Fruit fly (Drosophila melanogaster) whole organism, adult: ENCODE data around the gene Pgant4.

Experiments used
- CG11617 ChIP-seq: fragments of 200-800 bp; sonication (Bioruptor generic); optimal IDR thresholded peaks from 2 replicates; lab custom pipeline; 2017; ENCODE audit warnings: mild to moderate bottlenecking, missing biosample characterization, missing genetic modification reagents, missing genetic modification characterization
- CG12768 ChIP-seq: fragments of 200-800 bp; sonication (Bioruptor generic); optimal IDR thresholded peaks from 2 replicates; lab custom pipeline; 2017; ENCODE audit warnings: missing biosample characterization, missing genetic modification characterization, mild to moderate bottlenecking, moderate library complexity, missing genetic modification reagents
- CG14711 ChIP-seq: fragments of 200-800 bp; sonication (Bioruptor generic); optimal IDR thresholded peaks from 2 replicates; lab custom pipeline; 2018; ENCODE audit warnings: missing biosample characterization, mild to moderate bottlenecking, missing genetic modification characterization, moderate library complexity
- CG1620 ChIP-seq: fragments of 200-800 bp; sonication (Bioruptor generic); optimal IDR thresholded peaks from 2 replicates; lab custom pipeline; 2016; ENCODE audit warnings: missing biosample characterization, missing genetic modification characterization
- CG33017 ChIP-seq: fragments of 200-800 bp; sonication (Bioruptor generic); optimal IDR thresholded peaks from 2 replicates; lab custom pipeline; 2018; ENCODE audit warnings: missing biosample characterization, mild to moderate bottlenecking, missing genetic modification characterization, moderate library complexity
- CG5204 ChIP-seq: fragments of 200-800 bp; sonication (Bioruptor generic); optimal IDR thresholded peaks from 2 replicates; lab custom pipeline; 2016; ENCODE audit warnings: missing biosample characterization, missing genetic modification characterization
- CG7045 ChIP-seq: fragments of 200-800 bp; sonication (Bioruptor generic); optimal IDR thresholded peaks from 2 replicates; lab custom pipeline; 2017; ENCODE audit warnings: missing biosample characterization, mild to moderate bottlenecking, missing genetic modification characterization
- CG7101 ChIP-seq: fragments of 200-800 bp; sonication (Bioruptor generic); optimal IDR thresholded peaks from 2 replicates; lab custom pipeline; 2018; ENCODE audit warnings: missing biosample characterization, mild to moderate bottlenecking, missing genetic modification characterization, moderate library complexity
- Clk ChIP-seq: fragments of 200-800 bp; sonication (Bioruptor generic); optimal IDR thresholded peaks from 2 replicates; lab custom pipeline; 2017; ENCODE audit warnings: missing biosample characterization, missing genetic modification characterization
- Crg-1 ChIP-seq: fragments of 200-800 bp; sonication (Bioruptor generic); optimal IDR thresholded peaks from 2 replicates; lab custom pipeline; 2016; ENCODE audit warnings: missing biosample characterization, missing genetic modification characterization
- Hr96 ChIP-seq: fragments of 200-800 bp; sonication (Bioruptor generic); optimal IDR thresholded peaks from 2 replicates; lab custom pipeline; 2016; ENCODE audit warnings: missing biosample characterization, missing genetic modification characterization
- Mnt ChIP-seq: fragments of 200-800 bp; sonication (Bioruptor generic); optimal IDR thresholded peaks from 2 replicates; lab custom pipeline; 2016; ENCODE audit warnings: missing biosample characterization, mild to moderate bottlenecking, missing genetic modification characterization
- bab1 ChIP-seq: fragments of 200-800 bp; sonication (Bioruptor generic); optimal IDR thresholded peaks from 3 replicates; lab custom pipeline; 2019; ENCODE audit warnings: missing biosample characterization, mild to moderate bottlenecking, missing genetic modification characterization, moderate library complexity
- cic ChIP-seq: fragments of 200-800 bp; sonication (Bioruptor generic); optimal IDR thresholded peaks from 2 replicates; lab custom pipeline; 2017; ENCODE audit warnings: missing biosample characterization, mild to moderate bottlenecking, missing genetic modification characterization, moderate library complexity
- cnc ChIP-seq, 2 experiments: fragments of >200 bp; optimal IDR thresholded peaks; 2 replicates each; lab custom pipeline; 2017
- kay ChIP-seq: fragments of 200-800 bp; sonication (Bioruptor generic); peaks from one replicate; lab custom pipeline; 2016; ENCODE audit warnings: missing biosample characterization, missing genetic modification characterization, borderline replicate concordance
- ovo ChIP-seq: fragments of 200-800 bp; sonication (Bioruptor generic); optimal IDR thresholded peaks from 2 replicates; lab custom pipeline; 2016; ENCODE audit warnings: missing biosample characterization, missing genetic modification characterization
- pad ChIP-seq: fragments of 200-800 bp; sonication (Bioruptor generic); optimal IDR thresholded peaks from 3 replicates; lab custom pipeline; 2017; ENCODE audit warnings: missing biosample characterization, missing genetic modification characterization, mild to moderate bottlenecking, moderate library complexity, missing genetic modification reagents
- tj ChIP-seq: fragments of 200-800 bp; sonication (Bioruptor generic); optimal IDR thresholded peaks from 3 replicates; lab custom pipeline; 2017; ENCODE audit warnings: missing biosample characterization, mild to moderate bottlenecking, missing genetic modification characterization, moderate library complexity
- toe ChIP-seq: fragments of 200-800 bp; sonication (Bioruptor generic); optimal IDR thresholded peaks from 2 replicates; lab custom pipeline; 2016; ENCODE audit warnings: missing biosample characterization, missing genetic modification characterization

The Pgant4 gene

dm6 chr2L:3441673-3442072, 30.7 kb upstream of the Pgant4 start:
- TF ChIP-seq CG33017 (tag; lab: Kevin White, UChicago) (no peak), Crg-1 (GFP tag; lab: Kevin White, UChicago) (no peak)

DNA sequence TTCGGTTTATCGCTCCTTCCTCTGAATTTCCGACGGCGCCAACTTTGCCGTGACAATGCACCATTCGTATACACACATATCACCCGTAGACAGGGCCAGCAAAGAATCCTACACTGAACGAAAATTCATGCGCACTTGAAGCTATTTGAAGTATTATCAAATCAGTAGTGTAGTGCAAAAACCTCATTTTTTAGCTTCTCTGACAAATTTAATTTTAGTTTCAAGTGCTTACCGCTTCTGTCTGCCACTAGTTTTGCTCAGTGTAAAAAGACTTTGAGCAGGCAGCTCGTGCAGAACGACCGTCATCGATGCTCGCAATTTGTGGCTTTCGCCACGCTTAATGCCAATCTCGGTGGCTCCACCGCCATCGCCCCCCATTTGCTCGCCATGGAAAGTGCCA, 27.6 kb upstream of the Pgant4 start:
- TF ChIP-seq ovo (GFP tag; lab: Kevin White, UChicago), result no peak
- no peak for TF ChIP-seq cic (GFP tag; lab: Kevin White, UChicago)
- no peak for TF ChIP-seq CG7101
- no peak for TF ChIP-seq toe (GFP tag; lab: Kevin White, UChicago)
- no peak for TF ChIP-seq bab1 (GFP tag; lab: Kevin White, UChicago)
- TF ChIP-seq CG1620 (GFP tag; lab: Kevin White, UChicago), result no peak
- TF ChIP-seq CG7045 (GFP tag; lab: Kevin White, UChicago), result no peak
- no peak for TF ChIP-seq Clk
- TF ChIP-seq kay (GFP tag; lab: Kevin White, UChicago), result no peak
- no peak for TF ChIP-seq Mnt (GFP tag; lab: Kevin White, UChicago)
- no peak for TF ChIP-seq tj (GFP tag; lab: Kevin White, UChicago)
- no peak for TF ChIP-seq Hr96 (GFP tag; lab: Kevin White, UChicago)
- TF ChIP-seq pad (GFP tag; lab: Kevin White, UChicago), result no peak
- no peak for TF ChIP-seq Crg-1 (GFP tag; lab: Kevin White, UChicago)
- TF ChIP-seq CG12768 (GFP tag; lab: Kevin White, UChicago), result no peak
- TF ChIP-seq CG33017 (tag; lab: Kevin White, UChicago), result no peak

DNA sequence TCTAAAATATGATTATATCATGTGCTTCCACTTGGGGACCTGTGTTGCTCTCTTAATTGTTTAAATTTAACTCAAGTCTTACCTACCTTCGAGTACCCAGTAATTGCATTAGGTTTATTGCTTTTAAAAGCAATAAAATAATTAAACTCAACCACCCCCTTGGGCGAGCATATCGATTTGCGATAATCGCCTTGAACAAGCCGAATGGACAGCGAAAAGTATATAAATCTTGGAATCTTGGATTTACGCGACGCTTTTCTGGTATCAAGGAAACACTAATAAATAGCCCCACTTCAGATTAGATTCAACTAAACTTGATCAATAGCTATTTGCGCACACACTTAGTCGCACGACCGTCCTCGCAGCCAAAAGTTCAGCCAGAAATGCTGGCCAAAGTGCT, 26.7 kb upstream of the Pgant4 start, which contains the start of gene CG2772:
TSS of gene CG2772 (plus strand) at position 338 of the 400 bp plus-strand sequence.
- TF ChIP-seq pad (GFP tag; lab: Kevin White, UChicago), result no peak
- TF ChIP-seq CG7101, result no peak
- TF ChIP-seq cnc (optimal IDR thresholded peaks at IDR 0.05; lab: Kevin White, UChicago), result no peak
- TF ChIP-seq tj (GFP tag; lab: Kevin White, UChicago), result no peak
- peak; percentile 11 for TF ChIP-seq kay (GFP tag; lab: Kevin White, UChicago)
- TF ChIP-seq CG7045 (GFP tag; lab: Kevin White, UChicago), result no peak
- TF ChIP-seq CG1620 (GFP tag; lab: Kevin White, UChicago), result no peak

DNA sequence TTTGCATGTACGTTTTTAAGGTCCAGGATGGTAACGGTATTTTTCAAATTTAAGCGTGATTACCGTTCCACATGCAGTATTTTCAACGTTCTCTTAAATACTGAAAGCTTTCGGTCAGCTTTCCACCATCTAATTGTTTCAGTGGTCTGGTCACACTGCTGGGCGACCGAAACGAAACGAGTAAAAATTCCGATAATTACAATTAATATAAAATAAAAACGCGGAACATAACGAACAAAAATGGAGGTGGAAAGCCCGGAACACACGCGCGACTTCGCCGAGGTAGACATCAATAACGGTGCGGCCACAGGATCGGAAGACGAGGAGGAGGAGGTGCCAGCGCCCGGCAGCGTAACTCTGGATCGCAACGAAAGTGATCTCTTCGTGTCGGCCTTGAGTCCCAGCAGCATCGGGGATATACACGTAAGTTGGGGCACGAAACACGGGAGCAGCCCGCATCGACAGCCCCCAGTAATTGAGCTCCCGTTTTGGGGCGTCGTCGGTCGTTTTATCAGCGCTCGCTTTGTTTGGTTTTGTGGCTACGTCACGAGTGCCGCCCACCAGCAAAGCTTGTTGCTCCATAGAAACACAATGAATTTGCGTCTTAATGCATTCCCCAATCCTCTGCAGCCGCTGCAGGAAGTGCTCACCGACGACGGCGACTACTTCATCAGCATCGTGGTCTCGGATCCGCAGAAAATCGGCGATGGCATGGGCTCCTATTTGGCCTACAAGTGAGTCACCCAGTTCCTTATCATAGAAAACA, 22.7 kb upstream of the Pgant4 start, which contains the start of gene Snx1:
TSS of gene Snx1 (plus strand) at position 129 of the 766 bp plus-strand sequence.
- peak; percentile 49 for TF ChIP-seq bab1 (GFP tag; lab: Kevin White, UChicago)
- no peak for TF ChIP-seq CG33017 (tag; lab: Kevin White, UChicago)

DNA sequence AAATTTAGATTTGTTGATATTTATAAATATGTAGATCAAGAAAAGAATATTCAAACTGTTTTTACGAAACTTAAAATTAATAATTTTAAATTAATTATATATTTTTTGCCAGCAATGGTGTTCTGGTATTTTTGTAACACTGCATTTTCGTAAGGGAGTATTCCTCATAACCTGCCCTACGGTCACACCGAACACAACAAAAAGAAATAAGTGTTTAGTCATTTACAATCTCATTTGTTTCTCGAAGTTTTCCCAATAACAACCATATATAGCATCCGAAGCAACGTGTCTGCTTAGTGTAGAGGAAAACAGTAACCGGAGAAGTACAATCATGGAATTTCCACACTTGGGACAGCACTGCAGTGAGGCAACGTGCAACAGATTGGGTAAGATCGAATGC, 20.1 kb upstream of the Pgant4 start, which contains the start of gene CG12795:
TSS of gene CG12795 (plus strand) at position 181 of the 400 bp plus-strand sequence.
- TF ChIP-seq cnc (optimal IDR thresholded peaks at IDR 0.05; lab: Kevin White, UChicago) (peak in 1 of 2 experiments; percentile 91), bab1 (GFP tag; lab: Kevin White, UChicago) (peak; percentile 44), tj (GFP tag; lab: Kevin White, UChicago) (no peak)

DNA sequence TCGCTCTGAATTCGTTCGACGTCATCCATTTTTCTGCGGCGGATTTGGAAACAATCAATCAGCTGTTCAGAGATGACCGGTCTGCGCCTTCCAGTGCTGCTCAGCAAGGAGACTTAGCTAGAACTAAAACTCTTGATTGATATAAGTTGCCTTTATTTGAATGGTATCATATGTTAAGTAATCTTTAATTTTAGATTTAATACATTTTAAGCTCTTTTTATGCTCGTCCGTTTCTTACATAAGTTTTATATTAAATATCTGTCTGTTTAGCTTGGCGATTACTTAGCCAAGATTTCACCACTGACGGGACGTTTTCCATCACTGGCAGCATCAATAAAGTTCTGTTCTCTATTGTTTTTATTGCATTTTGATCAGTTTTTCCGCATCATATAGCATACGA, 15.4 kb upstream of the Pgant4 start, which contains the start of the genes Cog3 and Sec5:
TSS of gene Cog3 (minus strand) at position 58 of the 400 bp plus-strand sequence.
TSS of gene Sec5 (plus strand) at position 296 of the 400 bp plus-strand sequence.
- TF ChIP-seq Mnt (GFP tag; lab: Kevin White, UChicago), result peak; percentile 77
- TF ChIP-seq pad (GFP tag; lab: Kevin White, UChicago), result peak; percentile 77
- peak; percentile 48 for TF ChIP-seq ovo (GFP tag; lab: Kevin White, UChicago)
- TF ChIP-seq cic (GFP tag; lab: Kevin White, UChicago), result peak; percentile 15
- TF ChIP-seq CG7045 (GFP tag; lab: Kevin White, UChicago), result peak; percentile 66
- peak; percentile 85 for TF ChIP-seq Crg-1 (GFP tag; lab: Kevin White, UChicago)
- TF ChIP-seq CG11617 (GFP tag; lab: Kevin White, UChicago), result peak; percentile 62
- TF ChIP-seq cnc (optimal IDR thresholded peaks at IDR 0.05; lab: Kevin White, UChicago), result no peak
- TF ChIP-seq CG7101, result peak; percentile 84
- TF ChIP-seq CG33017 (tag; lab: Kevin White, UChicago), result peak; percentile 74
- TF ChIP-seq bab1 (GFP tag; lab: Kevin White, UChicago), result peak; percentile 43
- TF ChIP-seq kay (GFP tag; lab: Kevin White, UChicago), result no peak
- peak; percentile 73 for TF ChIP-seq CG14711 (tag; lab: Kevin White, UChicago)
- no peak for TF ChIP-seq CG5204 (GFP tag; lab: Kevin White, UChicago)
- peak; percentile 70 for TF ChIP-seq Clk
- no peak for TF ChIP-seq Hr96 (GFP tag; lab: Kevin White, UChicago)
- TF ChIP-seq toe (GFP tag; lab: Kevin White, UChicago), result no peak
- peak; percentile 54 for TF ChIP-seq tj (GFP tag; lab: Kevin White, UChicago)
- peak; percentile 75 for TF ChIP-seq CG1620 (GFP tag; lab: Kevin White, UChicago)
- peak; percentile 83 for TF ChIP-seq CG12768 (GFP tag; lab: Kevin White, UChicago)
